Fruit fly (Drosophila melanogaster) whole organism, wandering third instar larva: ENCODE results near the gene P5CDh2.

ENCODE experiments used
- HLH106 ChIP-seq: fragments of 200-800 bp; optimal IDR thresholded peaks from 3 replicates; lab custom pipeline; 2019; ENCODE audit warnings: missing biosample characterization, mild to moderate bottlenecking, missing genetic modification characterization, moderate library complexity
- OdsH ChIP-seq: fragments of 200-800 bp; sonication (Bioruptor generic); optimal IDR thresholded peaks from 2 replicates; lab custom pipeline; 2016; ENCODE audit warnings: missing biosample characterization, mild to moderate bottlenecking, missing genetic modification characterization
- usp ChIP-seq: fragments of >200 bp; optimal IDR thresholded peaks from 2 replicates; lab custom pipeline; 2017; ENCODE audit warnings: missing biosample characterization, missing genetic modification characterization

- TF ChIP-seq usp (GFP tag; lab: Kevin White, UChicago), result no peak
- no peak for TF ChIP-seq HLH106 (tag; lab: Kevin White, UChicago)
- TF ChIP-seq OdsH (GFP tag; lab: Kevin White, UChicago), result no peak
Measured at dm6 chr3R:21928214-21928613, 50.5 kb downstream of the P5CDh2 start.
